Worm (Caenorhabditis elegans) whole organism, early embryonic: ENCODE data around the gene F47G9.6.
A peak's percentile ranks its signal among the peaks of the same experiment; 100 is the strongest.

Source experiments
- B0310.2 ChIP-seq: sonication (generic microtip); optimal IDR thresholded peaks from 2 replicates; lab custom pipeline; 2016; ENCODE audit warnings: mild to moderate bottlenecking, missing genetic modification characterization, missing compliant biosample characterization
- aly-1 ChIP-seq: sonication (generic microtip); optimal IDR thresholded peaks from 2 replicates; lab custom pipeline; 2016; ENCODE audit warnings: missing genetic modification characterization, missing compliant biosample characterization
- ama-1 ChIP-seq: fragments of 150-350 bp; optimal IDR thresholded peaks from 2 replicates; lab custom pipeline; 2014
- ceh-13 ChIP-seq: fragments of 200-800 bp; sonication (Bioruptor generic); optimal IDR thresholded peaks from 2 replicates; lab custom pipeline; 2018; ENCODE audit warnings: mild to moderate bottlenecking, missing genetic modification characterization, missing compliant biosample characterization
- ceh-36 ChIP-seq: sonication (generic microtip); optimal IDR thresholded peaks from 2 replicates; lab custom pipeline; 2016; ENCODE audit warnings: missing genetic modification characterization, inconsistent platforms, missing compliant biosample characterization
- ets-7 ChIP-seq: sonication (generic microtip); optimal IDR thresholded peaks from 2 replicates; lab custom pipeline; 2016; ENCODE audit warnings: missing genotype, missing genetic modification characterization, missing compliant biosample characterization
- flt-1 ChIP-seq: fragments of 200-800 bp; sonication (Bioruptor generic); IDR thresholded peaks from 2 replicates; pipeline ENCODE4 v1.3.6; 2022; ENCODE audit warnings: missing genetic modification characterization, missing compliant biosample characterization
- hmbx-1 ChIP-seq: sonication (generic microtip); optimal IDR thresholded peaks from 2 replicates; lab custom pipeline; 2016; ENCODE audit warnings: mild to moderate bottlenecking, missing genetic modification characterization, missing compliant biosample characterization
- hmg-4 ChIP-seq: fragments of 200-800 bp; sonication (Bioruptor generic); optimal IDR thresholded peaks from 2 replicates; lab custom pipeline; 2018; ENCODE audit warnings: mild to moderate bottlenecking, missing genetic modification characterization, missing compliant biosample characterization
- scrt-1 ChIP-seq: fragments of 200-800 bp; sonication (Bioruptor generic); IDR thresholded peaks from 2 replicates; pipeline ENCODE4 v1.3.6; 2022; ENCODE audit warnings: missing genetic modification characterization, missing compliant biosample characterization
- sea-1 ChIP-seq: fragments of 200-800 bp; sonication (Bioruptor generic); conservative IDR thresholded peaks from 2 replicates; pipeline ENCODE4 v1.3.6; 2022; ENCODE audit warnings: missing genetic modification characterization, missing compliant biosample characterization
- tbx-37 ChIP-seq: fragments of 200-800 bp; sonication (Bioruptor generic); conservative IDR thresholded peaks from 2 replicates; pipeline ENCODE4 v1.3.6; 2022; ENCODE audit warnings: missing genetic modification reagents, missing genetic modification characterization, missing compliant biosample characterization
- tra-4 ChIP-seq: sonication (generic microtip); optimal IDR thresholded peaks from 2 replicates; lab custom pipeline; 2017; ENCODE audit warnings: missing genetic modification characterization, missing compliant biosample characterization

ce11 chrV:11281414-11282209 lies 47.6 kb upstream of the F47G9.6 start:
- TF ChIP-seq ama-1 (lab: Kevin White, UChicago) (no peak), aly-1 (tag; lab: Kevin White, UChicago) (no peak), flt-1 (GFP tag; lab: Robert Waterston, UW) (no peak), ceh-13 (no peak), tbx-37 (GFP tag; lab: Robert Waterston, UW) (no peak), hmbx-1 (tag; lab: Kevin White, UChicago) (no peak), hmg-4 (GFP tag; lab: Kevin White, UChicago) (peak; percentile 52), B0310.2 (tag; lab: Kevin White, UChicago) (no peak), sea-1 (GFP tag; lab: Robert Waterston, UW) (no peak), ceh-36 (tag; lab: Kevin White, UChicago) (no peak), scrt-1 (GFP tag; lab: Robert Waterston, UW) (no peak), tra-4 (no peak), ets-7 (tag; lab: Kevin White, UChicago) (no peak)
